Fruit fly (Drosophila melanogaster): ENCODE data around the gene CG5664.

CG5664 gene

dm6 chr3L:21441216-21441813, at the start of gene CG5664:
Gene CG5664 (minus strand): TSS chr3L:21441363.
- TF ChIP-seq knrl (GFP tag; IDR thresholded peaks at IDR 0.05; ENCODE audit: partially characterized antibody): peak; percentile 88
- TF ChIP-seq Fer3 (tag; optimal IDR thresholded peaks at IDR 0.05): no peak
- peak; percentile 69 for TF ChIP-seq vnd (GFP tag; IDR thresholded peaks at IDR 0.05; ENCODE audit: partially characterized antibody)
- TF ChIP-seq sima (GFP tag; optimal IDR thresholded peaks at IDR 0.05): no peak
- TF ChIP-seq cad (GFP tag; optimal IDR thresholded peaks at IDR 0.05): no peak
- TF ChIP-seq CG3163 (GFP tag; optimal IDR thresholded peaks at IDR 0.05): no peak
- TF ChIP-seq CG1603 (tag; optimal IDR thresholded peaks at IDR 0.05): no peak
- TF ChIP-seq dan (GFP tag; IDR thresholded peaks at IDR 0.05): no peak
- no peak for TF ChIP-seq E2f1 (GFP tag; IDR thresholded peaks at IDR 0.05)
- TF ChIP-seq dmrt11E (tag; optimal IDR thresholded peaks at IDR 0.05): no peak
- TF ChIP-seq Rfx (GFP tag; IDR thresholded peaks at IDR 0.05): no peak
- no peak for TF ChIP-seq CG30431 (GFP tag; optimal IDR thresholded peaks at IDR 0.05)
- no peak for TF ChIP-seq ERR (GFP tag; optimal IDR thresholded peaks at IDR 0.05)
- TF ChIP-seq ttk (GFP tag; IDR thresholded peaks at IDR 0.05): no peak
- TF ChIP-seq vfl (GFP tag; optimal IDR thresholded peaks at IDR 0.05): no peak
- no peak for TF ChIP-seq usp (GFP tag; optimal IDR thresholded peaks at IDR 0.05)
- TF ChIP-seq Ssrp (tag; optimal IDR thresholded peaks at IDR 0.05): no peak
- 0 out of 2 replicates have a peak, but pooled peaks have one; percentile 36 for TF ChIP-seq ato (GFP tag; IDR thresholded peaks at IDR 0.05; ENCODE audit: partially characterized antibody)
- TF ChIP-seq kah (GFP tag; optimal IDR thresholded peaks at IDR 0.05): no peak
- TF ChIP-seq corto (GFP tag; optimal IDR thresholded peaks at IDR 0.05): no peak
- TF ChIP-seq sob (GFP tag; IDR thresholded peaks at IDR 0.05): no peak
- TF ChIP-seq stwl (tag; optimal IDR thresholded peaks at IDR 0.05): peak; percentile 52
- no peak for TF ChIP-seq so (GFP tag; IDR thresholded peaks at IDR 0.05)
- TF ChIP-seq CG16863 (GFP tag; optimal IDR thresholded peaks at IDR 0.05): no peak
- TF ChIP-seq ind (GFP tag; optimal IDR thresholded peaks at IDR 0.05): no peak
- no peak for TF ChIP-seq CG15601 (tag; optimal IDR thresholded peaks at IDR 0.05)
- TF ChIP-seq CG12942 (GFP tag; optimal IDR thresholded peaks at IDR 0.05): no peak
- no peak for TF ChIP-seq CG4282 (GFP tag; optimal IDR thresholded peaks at IDR 0.05)
- TF ChIP-seq Ets97D (GFP tag; optimal IDR thresholded peaks at IDR 0.05): peak; percentile 29
- peak; percentile 76 for TF ChIP-seq wek (GFP tag; optimal IDR thresholded peaks at IDR 0.05)
- no peak for TF ChIP-seq CG10654 (GFP tag; optimal IDR thresholded peaks at IDR 0.05)
- no peak for TF ChIP-seq dm (GFP tag; optimal IDR thresholded peaks at IDR 0.05)
- TF ChIP-seq CG9932 (GFP tag; IDR thresholded peaks at IDR 0.05): no peak
- TF ChIP-seq Aef1 (GFP tag; IDR thresholded peaks at IDR 0.05): no peak
- TF ChIP-seq klu (GFP tag; IDR thresholded peaks at IDR 0.05): no peak
- TF ChIP-seq CG7372 (GFP tag; IDR thresholded peaks at IDR 0.05): no peak
- no peak for TF ChIP-seq Poxn (GFP tag; IDR thresholded peaks at IDR 0.05)
- no peak for TF ChIP-seq CrebB (tag; optimal IDR thresholded peaks at IDR 0.05)
- no peak for TF ChIP-seq wdn (GFP tag; IDR thresholded peaks at IDR 0.05)
- TF ChIP-seq Hsf (GFP tag; optimal IDR thresholded peaks at IDR 0.05): no peak
- TF ChIP-seq CG8359 (GFP tag; optimal IDR thresholded peaks at IDR 0.05; ENCODE audit: borderline replicate concordance): no peak
- 0 out of 4 replicates have a peak, but pooled peaks have one; percentile 66 for TF ChIP-seq chinmo (GFP tag; IDR thresholded peaks at IDR 0.05; ENCODE audit: partially characterized antibody)
- no peak for TF ChIP-seq bowl (GFP tag; IDR thresholded peaks at IDR 0.05)
- TF ChIP-seq pfk (GFP tag; optimal IDR thresholded peaks at IDR 0.05): no peak
- peak; percentile 48 for TF ChIP-seq Med (GFP tag)
- TF ChIP-seq CG34224 (GFP tag; IDR thresholded peaks at IDR 0.05; ENCODE audit: partially characterized antibody): peak; percentile 79
- TF ChIP-seq HHEX (GFP tag; optimal IDR thresholded peaks at IDR 0.05): no peak
- TF ChIP-seq CG7357 (GFP tag; IDR thresholded peaks at IDR 0.05): no peak
- no peak for TF ChIP-seq CG10543 (GFP tag; optimal IDR thresholded peaks at IDR 0.05)
- no peak for TF ChIP-seq grau (tag; optimal IDR thresholded peaks at IDR 0.05)
- TF ChIP-seq jing (GFP tag; optimal IDR thresholded peaks at IDR 0.05): no peak
